Worm (Caenorhabditis elegans) whole organism, early embryonic: ENCODE results near the gene F46B6.4.

Source experiments
- B0310.2 ChIP-seq: sonication (generic microtip); optimal IDR thresholded peaks from 2 replicates; lab custom pipeline; 2016; ENCODE audit warnings: mild to moderate bottlenecking, missing genetic modification characterization, missing compliant biosample characterization
- F13C5.2 ChIP-seq: sonication (generic microtip); optimal IDR thresholded peaks from 2 replicates; lab custom pipeline; 2017; ENCODE audit warnings: mild to moderate bottlenecking, missing genetic modification characterization, inconsistent platforms, missing compliant biosample characterization
- aly-1 ChIP-seq: sonication (generic microtip); optimal IDR thresholded peaks from 2 replicates; lab custom pipeline; 2016; ENCODE audit warnings: missing genetic modification characterization, missing compliant biosample characterization
- ama-1 ChIP-seq: fragments of 150-350 bp; optimal IDR thresholded peaks from 2 replicates; lab custom pipeline; 2014
- ceh-13 ChIP-seq: fragments of 200-800 bp; sonication (Bioruptor generic); optimal IDR thresholded peaks from 2 replicates; lab custom pipeline; 2018; ENCODE audit warnings: mild to moderate bottlenecking, missing genetic modification characterization, missing compliant biosample characterization
- ceh-36 ChIP-seq: sonication (generic microtip); optimal IDR thresholded peaks from 2 replicates; lab custom pipeline; 2016; ENCODE audit warnings: missing genetic modification characterization, inconsistent platforms, missing compliant biosample characterization
- ets-7 ChIP-seq: sonication (generic microtip); optimal IDR thresholded peaks from 2 replicates; lab custom pipeline; 2016; ENCODE audit warnings: missing genotype, missing genetic modification characterization, missing compliant biosample characterization
- flt-1 ChIP-seq: fragments of 200-800 bp; sonication (Bioruptor generic); IDR thresholded peaks from 2 replicates; pipeline ENCODE4 v1.3.6; 2022; ENCODE audit warnings: missing genetic modification characterization, missing compliant biosample characterization
- hmbx-1 ChIP-seq: sonication (generic microtip); optimal IDR thresholded peaks from 2 replicates; lab custom pipeline; 2016; ENCODE audit warnings: mild to moderate bottlenecking, missing genetic modification characterization, missing compliant biosample characterization
- hmg-4 ChIP-seq: fragments of 200-800 bp; sonication (Bioruptor generic); optimal IDR thresholded peaks from 2 replicates; lab custom pipeline; 2018; ENCODE audit warnings: mild to moderate bottlenecking, missing genetic modification characterization, missing compliant biosample characterization
- hnd-1 ChIP-seq: sonication (generic microtip); optimal IDR thresholded peaks from 2 replicates; lab custom pipeline; 2016; ENCODE audit warnings: missing genetic modification characterization, missing compliant biosample characterization
- pes-1 ChIP-seq: fragments of 200-800 bp; sonication (Bioruptor generic); IDR thresholded peaks from 2 replicates; pipeline ENCODE4 v1.3.6; 2022; ENCODE audit warnings: missing genetic modification reagents, missing genetic modification characterization, missing compliant biosample characterization
- scrt-1 ChIP-seq: fragments of 200-800 bp; sonication (Bioruptor generic); IDR thresholded peaks from 2 replicates; pipeline ENCODE4 v1.3.6; 2022; ENCODE audit warnings: missing genetic modification characterization, missing compliant biosample characterization
- sea-1 ChIP-seq: fragments of 200-800 bp; sonication (Bioruptor generic); conservative IDR thresholded peaks from 2 replicates; pipeline ENCODE4 v1.3.6; 2022; ENCODE audit warnings: missing genetic modification characterization, missing compliant biosample characterization
- tbx-11 ChIP-seq: fragments of 200-800 bp; sonication (Bioruptor generic); IDR thresholded peaks from 2 replicates; pipeline ENCODE4 v1.3.6; 2022; ENCODE audit warnings: missing genetic modification characterization, missing compliant biosample characterization
- tbx-37 ChIP-seq: fragments of 200-800 bp; sonication (Bioruptor generic); conservative IDR thresholded peaks from 2 replicates; pipeline ENCODE4 v1.3.6; 2022; ENCODE audit warnings: missing genetic modification reagents, missing genetic modification characterization, missing compliant biosample characterization
- tra-4 ChIP-seq: sonication (generic microtip); optimal IDR thresholded peaks from 2 replicates; lab custom pipeline; 2017; ENCODE audit warnings: missing genetic modification characterization, missing compliant biosample characterization

Gene F46B6.4

DNA sequence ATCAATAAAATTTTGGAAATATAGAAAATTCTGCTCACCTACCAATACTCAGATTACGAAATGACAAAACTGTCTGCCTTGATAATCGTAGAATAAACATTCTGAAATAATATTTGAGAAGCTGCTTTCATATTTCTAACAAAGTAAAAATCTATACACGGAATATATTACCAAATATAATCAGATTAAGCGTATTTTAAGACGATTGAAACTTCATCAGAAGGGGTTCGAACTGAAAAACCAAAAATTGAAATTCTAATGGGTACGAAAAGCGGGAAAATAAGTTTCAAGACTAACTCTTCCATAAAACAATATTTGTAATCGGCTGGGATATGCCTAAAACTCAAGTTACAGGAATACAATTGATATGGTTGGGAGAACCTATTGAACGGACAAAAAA, at the start of gene F46B6.4:
Gene F46B6.4 (minus strand): TSS at position 101 of the 400 bp plus-strand sequence.
- TF ChIP-seq scrt-1 (GFP tag; lab: Robert Waterston, UW) (no peak), sea-1 (GFP tag; lab: Robert Waterston, UW) (no peak), ets-7 (tag; lab: Kevin White, UChicago) (no peak), pes-1 (GFP tag; lab: Robert Waterston, UW) (no peak), hmbx-1 (no peak), ceh-36 (no peak), B0310.2 (no peak), hmg-4 (GFP tag; lab: Kevin White, UChicago) (no peak), flt-1 (no peak)

DNA sequence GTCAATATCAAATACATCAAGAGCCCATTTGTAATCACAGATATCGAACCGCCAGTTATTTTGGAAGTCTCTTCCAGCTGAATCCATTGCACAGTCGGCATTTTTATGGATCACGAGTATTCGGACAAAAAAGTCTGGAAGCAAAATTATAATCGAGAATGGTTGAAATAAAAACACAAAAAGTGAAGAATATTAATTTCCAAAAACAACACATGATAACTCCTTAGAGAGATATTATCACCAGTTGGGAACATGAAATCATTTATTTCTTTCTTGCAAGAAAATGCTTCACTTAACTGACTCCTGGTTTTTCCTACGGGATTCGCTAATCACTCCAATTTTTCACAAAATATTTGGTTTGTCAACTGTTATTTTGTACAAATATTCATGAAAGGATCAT, 44.8 kb upstream of the F46B6.4 start, which contains the start of gene str-2:
Gene str-2 (minus strand): TSS at position 101 of the 400 bp plus-strand sequence.
- TF ChIP-seq hmbx-1 (no peak), scrt-1 (GFP tag; lab: Robert Waterston, UW) (no peak), aly-1 (tag; lab: Kevin White, UChicago) (no peak), F13C5.2 (tag; lab: Kevin White, UChicago) (no peak), ets-7 (tag; lab: Kevin White, UChicago) (no peak), hnd-1 (tag; lab: Kevin White, UChicago) (no peak), pes-1 (GFP tag; lab: Robert Waterston, UW) (no peak), sea-1 (GFP tag; lab: Robert Waterston, UW) (no peak), ceh-36 (no peak), hmg-4 (GFP tag; lab: Kevin White, UChicago) (no peak), flt-1 (no peak), tra-4 (tag; lab: Kevin White, UChicago) (no peak), ceh-13 (no peak), tbx-11 (GFP tag; lab: Robert Waterston, UW) (no peak), B0310.2 (no peak), tbx-37 (no peak), ama-1 (no peak)

DNA sequence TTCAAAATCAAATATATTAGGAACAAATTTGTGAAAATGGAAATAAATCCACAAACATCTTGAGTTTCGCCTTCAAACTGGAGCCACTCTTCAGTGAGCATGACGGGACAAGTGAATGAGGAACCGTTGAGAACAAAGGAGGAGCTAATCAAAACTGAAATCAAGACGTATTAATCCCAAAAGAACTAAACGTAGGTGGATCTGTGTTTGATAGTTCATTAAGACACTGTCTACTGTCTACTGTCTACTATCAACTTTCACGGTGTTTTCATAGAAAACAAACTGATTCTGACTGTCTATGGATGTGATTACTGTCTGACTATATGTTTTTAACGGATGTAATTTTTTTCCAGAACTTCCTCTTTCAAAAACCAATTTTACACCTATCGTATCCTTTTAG, 42.4 kb upstream of the F46B6.4 start, which contains the start of gene str-193:
Gene str-193 (minus strand): TSS at position 101 of the 400 bp plus-strand sequence.
- TF ChIP-seq pes-1 (GFP tag; lab: Robert Waterston, UW) (no peak), scrt-1 (GFP tag; lab: Robert Waterston, UW) (no peak), hmbx-1 (no peak), ceh-36 (no peak), aly-1 (tag; lab: Kevin White, UChicago) (no peak), ceh-13 (no peak), F13C5.2 (tag; lab: Kevin White, UChicago) (no peak), B0310.2 (no peak), flt-1 (no peak), hmg-4 (GFP tag; lab: Kevin White, UChicago) (no peak), sea-1 (GFP tag; lab: Robert Waterston, UW) (no peak)

DNA sequence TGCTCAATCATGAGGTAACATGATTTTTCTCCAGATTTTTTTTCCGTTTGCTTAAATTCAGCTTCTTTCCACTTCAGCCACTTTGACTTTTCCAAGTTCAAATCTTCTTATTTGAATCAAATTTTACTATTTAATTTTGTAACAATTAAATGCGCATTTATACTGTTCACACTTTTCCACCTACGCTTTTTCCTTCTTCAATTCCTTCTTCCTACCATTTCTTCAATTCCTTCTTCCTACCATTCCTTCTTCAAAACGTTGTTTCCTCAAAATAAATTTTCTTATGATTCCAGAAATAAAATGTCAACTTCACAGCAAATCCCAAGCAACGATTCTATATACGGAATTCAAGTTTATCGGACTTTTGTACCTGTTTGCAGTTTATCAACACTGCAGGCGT, 37.1 kb upstream of the F46B6.4 start, which contains the start of gene sru-31:
Gene sru-31 (plus strand): TSS at position 301 of the 400 bp plus-strand sequence.
- no peak for TF ChIP-seq sea-1 (GFP tag; lab: Robert Waterston, UW)
- no peak for TF ChIP-seq F13C5.2 (tag; lab: Kevin White, UChicago)
- no peak for TF ChIP-seq hmbx-1
- TF ChIP-seq flt-1, result no peak
- TF ChIP-seq pes-1 (GFP tag; lab: Robert Waterston, UW), result no peak
- TF ChIP-seq tbx-37, result no peak
- TF ChIP-seq ceh-36, result no peak
- no peak for TF ChIP-seq tra-4 (tag; lab: Kevin White, UChicago)
- no peak for TF ChIP-seq ama-1
- TF ChIP-seq aly-1 (tag; lab: Kevin White, UChicago), result no peak
- TF ChIP-seq ceh-13, result no peak

DNA sequence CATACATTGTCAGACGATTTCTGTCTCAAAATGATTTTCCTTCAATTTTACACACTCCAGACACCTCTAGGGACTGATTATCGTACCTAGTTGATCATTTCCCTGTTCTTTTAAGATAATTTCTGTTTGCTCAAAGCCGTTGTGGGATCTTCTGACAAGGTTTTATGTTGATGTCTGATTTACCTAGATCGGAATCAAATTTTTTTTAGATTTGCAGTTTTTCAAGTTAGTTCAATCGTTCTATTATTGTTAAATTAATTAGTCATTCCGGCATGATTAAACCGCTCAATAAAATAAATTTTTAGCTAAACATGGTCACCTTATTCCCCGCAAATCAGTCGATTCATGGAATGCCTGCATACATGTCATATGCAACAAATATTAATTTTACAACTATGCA, 34.2 kb upstream of the F46B6.4 start, which contains the start of gene sru-30:
Gene sru-30 (plus strand): TSS at position 301 of the 400 bp plus-strand sequence.
- no peak for TF ChIP-seq F13C5.2 (tag; lab: Kevin White, UChicago)

DNA sequence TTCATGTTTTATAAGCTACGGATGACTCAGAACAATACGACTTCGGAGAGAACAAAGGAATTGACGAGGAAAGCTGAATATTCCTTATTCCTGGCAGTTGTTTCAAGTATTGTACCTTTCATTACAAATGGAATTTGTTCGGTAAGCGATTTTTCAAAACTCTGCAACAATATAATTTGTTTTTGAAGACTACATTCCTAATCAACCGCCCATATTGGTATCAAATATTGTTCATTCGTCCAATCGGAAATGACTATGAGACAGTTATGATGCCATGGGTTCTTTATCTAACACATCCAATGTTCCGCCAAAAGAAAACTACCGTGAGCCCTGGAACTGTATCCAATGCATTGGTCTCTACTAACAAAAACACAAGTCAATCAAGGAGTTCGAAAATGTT, 32.9 kb upstream of the F46B6.4 start:
- TF ChIP-seq tbx-11 (GFP tag; lab: Robert Waterston, UW) (no peak), hnd-1 (tag; lab: Kevin White, UChicago) (no peak)

DNA sequence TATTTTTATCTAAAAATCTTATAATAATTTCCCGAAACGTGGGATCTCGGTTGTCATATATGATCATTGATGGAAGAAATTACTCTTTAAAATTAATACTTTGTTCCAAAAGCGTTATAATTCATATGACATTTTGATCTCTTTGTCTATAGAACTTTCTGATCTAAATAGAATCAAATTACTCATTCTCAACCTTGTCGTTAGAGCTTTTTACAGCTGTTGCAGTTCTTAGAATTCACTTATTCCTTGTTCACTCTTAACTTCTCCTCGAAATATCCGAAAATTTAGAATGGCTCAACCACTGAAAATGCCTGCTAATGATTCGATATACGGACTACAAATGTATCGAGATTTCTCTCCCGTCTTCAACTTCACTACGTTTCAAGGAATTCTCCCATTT, 31.8 kb upstream of the F46B6.4 start, which contains the start of gene sru-29:
Gene sru-29 (plus strand): TSS at position 301 of the 400 bp plus-strand sequence.
- TF ChIP-seq F13C5.2 (tag; lab: Kevin White, UChicago), result no peak
- no peak for TF ChIP-seq pes-1 (GFP tag; lab: Robert Waterston, UW)
- no peak for TF ChIP-seq ceh-36
- no peak for TF ChIP-seq tbx-11 (GFP tag; lab: Robert Waterston, UW)
- no peak for TF ChIP-seq ama-1
- TF ChIP-seq scrt-1 (GFP tag; lab: Robert Waterston, UW), result no peak
- TF ChIP-seq flt-1, result no peak
- TF ChIP-seq sea-1 (GFP tag; lab: Robert Waterston, UW), result no peak
- no peak for TF ChIP-seq aly-1 (tag; lab: Kevin White, UChicago)
- TF ChIP-seq hmg-4 (GFP tag; lab: Kevin White, UChicago), result no peak
- TF ChIP-seq ceh-13, result no peak
- no peak for TF ChIP-seq ets-7 (tag; lab: Kevin White, UChicago)
- TF ChIP-seq hmbx-1, result no peak
- TF ChIP-seq tbx-37, result no peak

DNA sequence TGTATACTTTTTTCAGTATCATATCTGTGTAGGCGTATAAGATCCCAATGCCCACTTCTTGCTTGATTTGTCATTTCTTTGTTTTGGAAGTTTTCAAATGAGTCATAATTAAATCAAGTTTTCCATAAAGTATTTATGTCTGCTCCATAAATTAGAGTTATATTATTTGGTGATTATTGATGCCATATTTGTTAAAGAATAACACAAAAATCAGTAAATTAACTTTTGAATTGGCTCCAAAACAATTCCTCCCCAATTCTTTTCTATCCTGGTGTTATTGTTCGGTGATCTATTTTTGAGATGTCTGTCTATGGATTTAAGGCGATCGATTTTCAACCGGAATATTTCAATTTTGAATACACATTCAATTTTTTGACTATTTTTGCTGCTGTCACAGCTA, 25.8 kb upstream of the F46B6.4 start, which contains the start of gene sru-37:
Gene sru-37 (plus strand): TSS at position 301 of the 400 bp plus-strand sequence.
- no peak for TF ChIP-seq ets-7 (tag; lab: Kevin White, UChicago)
- TF ChIP-seq hmg-4 (GFP tag; lab: Kevin White, UChicago), result no peak
- no peak for TF ChIP-seq tbx-37
- no peak for TF ChIP-seq F13C5.2 (tag; lab: Kevin White, UChicago)
- no peak for TF ChIP-seq aly-1 (tag; lab: Kevin White, UChicago)
- no peak for TF ChIP-seq hnd-1 (tag; lab: Kevin White, UChicago)
- no peak for TF ChIP-seq flt-1
- no peak for TF ChIP-seq sea-1 (GFP tag; lab: Robert Waterston, UW)
- TF ChIP-seq tra-4 (tag; lab: Kevin White, UChicago), result no peak
- TF ChIP-seq tbx-11 (GFP tag; lab: Robert Waterston, UW), result no peak
- no peak for TF ChIP-seq hmbx-1
- TF ChIP-seq B0310.2, result no peak
- TF ChIP-seq scrt-1 (GFP tag; lab: Robert Waterston, UW), result no peak
- no peak for TF ChIP-seq pes-1 (GFP tag; lab: Robert Waterston, UW)
